Worm (Caenorhabditis elegans): ENCODE data around the gene T25B2.3.

Gene T25B2.3

ce11 chrX:6203315-6203714 lies 27.4 kb downstream of the T25B2.3 start:
- TF ChIP-seq nfya-2 (GFP tag; IDR thresholded peaks at IDR 0.05) (no peak), nhr-80 (tag; optimal IDR thresholded peaks at IDR 0.05) (peak; percentile 23)

ce11 chrX:6204696-6205232 lies 28.8 kb downstream of the T25B2.3 start, which contains the start of gene bca-1:
bca-1 (minus strand) TSS chrX:6204746.
- TF ChIP-seq ztf-3 (GFP tag; optimal IDR thresholded peaks at IDR 0.05) (no peak), lsl-1 (GFP tag; optimal IDR thresholded peaks at IDR 0.05) (no peak), Y53F4B.3 (GFP tag; IDR thresholded peaks at IDR 0.05) (no peak), bed-2 (GFP tag; IDR thresholded peaks at IDR 0.05) (no peak), B0261.1 (tag; optimal IDR thresholded peaks at IDR 0.05) (no peak), atf-7 (tag; optimal IDR thresholded peaks at IDR 0.05) (no peak), cebp-1 (GFP tag; IDR thresholded peaks at IDR 0.05) (no peak), cebp-1 (tag; optimal IDR thresholded peaks at IDR 0.05) (peak; percentile 11), C17E4.6 (GFP tag; IDR thresholded peaks at IDR 0.05) (no peak), nhr-90 (tag; optimal IDR thresholded peaks at IDR 0.05) (no peak), nhr-80 (tag; optimal IDR thresholded peaks at IDR 0.05) (peak; percentile 52), lin-40 (tag; optimal IDR thresholded peaks at IDR 0.05) (peak; percentile 56), mel-28 (tag; optimal IDR thresholded peaks at IDR 0.05; ENCODE audit: borderline replicate concordance) (no peak), B0336.3 (GFP tag; IDR thresholded peaks at IDR 0.05) (no peak), ceh-91 (GFP tag; IDR thresholded peaks at IDR 0.05) (no peak), rcor-1 (GFP tag; IDR thresholded peaks at IDR 0.05) (no peak), ekl-4 (GFP tag; IDR thresholded peaks at IDR 0.05) (no peak), ztf-26 (tag; optimal IDR thresholded peaks at IDR 0.05) (peak; percentile 55), K11D2.4 (GFP tag; IDR thresholded peaks at IDR 0.05) (no peak)

DNA sequence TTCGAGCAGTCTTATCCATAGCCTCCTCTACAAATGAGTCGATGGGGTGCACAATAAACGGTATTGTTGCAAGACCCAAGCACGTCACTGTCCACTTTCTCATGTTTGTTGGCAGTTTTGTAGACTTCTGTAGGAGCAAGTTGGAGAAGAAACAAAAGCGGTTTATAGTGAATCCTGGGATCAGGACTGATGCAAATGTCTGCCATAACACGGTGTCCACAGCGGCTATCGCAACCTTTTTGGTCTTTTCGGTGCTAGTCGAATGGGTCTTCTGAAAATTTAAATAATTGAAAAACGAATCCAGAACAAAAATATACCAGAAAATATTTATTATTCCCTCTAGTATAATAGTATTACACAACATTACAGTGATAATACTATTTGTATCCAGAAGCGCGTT lies 29.4 kb downstream of the T25B2.3 start:
- TF ChIP-seq hmg-20 (GFP tag; IDR thresholded peaks at IDR 0.05) (no peak), mes-4 (tag; optimal IDR thresholded peaks at IDR 0.05) (no peak), unc-130 (GFP tag; optimal IDR thresholded peaks at IDR 0.05) (no peak), F37B4.10 (GFP tag; IDR thresholded peaks at IDR 0.05) (no peak), Y56A3A.18 (GFP tag; IDR thresholded peaks at IDR 0.05) (no peak), sdz-38 (tag; optimal IDR thresholded peaks at IDR 0.05) (no peak), mxl-1 (tag; optimal IDR thresholded peaks at IDR 0.05) (no peak), mel-28 (tag; optimal IDR thresholded peaks at IDR 0.05; ENCODE audit: borderline replicate concordance) (no peak), snpc-1.3 (tag; optimal IDR thresholded peaks at IDR 0.05; ENCODE audit: insufficient read depth) (no peak), madf-8 (GFP tag; conservative IDR thresholded peaks at IDR 0.05) (no peak), zfh-2 (GFP tag; conservative IDR thresholded peaks at IDR 0.05) (no peak), ztf-25 (GFP tag; IDR thresholded peaks at IDR 0.05) (no peak), K11D2.4 (GFP tag; IDR thresholded peaks at IDR 0.05) (no peak), F52B5.7 (tag; optimal IDR thresholded peaks at IDR 0.05) (no peak), ceh-58 (GFP tag; IDR thresholded peaks at IDR 0.05) (no peak), lir-1 (GFP tag; conservative IDR thresholded peaks at IDR 0.05) (no peak)

ce11 chrX:6206305-6206704 lies 30.4 kb downstream of the T25B2.3 start, which contains the start of gene mtp-18:
mtp-18 (minus strand) TSS chrX:6206405.
- TF ChIP-seq F33H1.4 (GFP tag; IDR thresholded peaks at IDR 0.05) = no peak
